Worm (Caenorhabditis elegans): ENCODE data around the gene F47C12.6.

The F47C12.6 gene

DNA sequence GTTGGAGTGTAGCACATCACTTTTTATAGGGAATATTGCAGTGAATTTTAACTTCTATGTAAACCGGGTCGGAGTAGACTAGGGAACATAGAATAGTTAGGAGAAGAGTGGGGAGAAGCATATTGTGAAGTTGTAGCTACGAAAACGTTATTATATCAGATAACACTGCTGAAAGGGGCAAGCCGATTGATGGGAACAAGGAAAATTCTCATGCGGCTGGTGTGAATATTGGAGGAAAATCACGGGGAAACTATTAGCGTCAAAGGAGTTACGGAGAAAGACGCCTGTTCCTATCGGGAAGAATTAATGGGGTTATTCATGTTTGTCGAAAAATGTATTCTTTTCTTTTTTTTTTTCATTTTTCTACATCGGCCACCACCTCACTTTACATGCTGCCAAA, at the start of gene F47C12.6:
TSS of gene F47C12.6 (minus strand) at position 101 of the 400 bp plus-strand sequence.
- TF ChIP-seq hlh-11 (tag; optimal IDR thresholded peaks at IDR 0.05) (no peak), mdt-29 (GFP tag; IDR thresholded peaks at IDR 0.05) (no peak), snpc-1.2 (GFP tag; IDR thresholded peaks at IDR 0.05) (no peak), zfp-3 (GFP tag; conservative IDR thresholded peaks at IDR 0.05) (no peak), unc-130 (GFP tag; optimal IDR thresholded peaks at IDR 0.05) (no peak)

DNA sequence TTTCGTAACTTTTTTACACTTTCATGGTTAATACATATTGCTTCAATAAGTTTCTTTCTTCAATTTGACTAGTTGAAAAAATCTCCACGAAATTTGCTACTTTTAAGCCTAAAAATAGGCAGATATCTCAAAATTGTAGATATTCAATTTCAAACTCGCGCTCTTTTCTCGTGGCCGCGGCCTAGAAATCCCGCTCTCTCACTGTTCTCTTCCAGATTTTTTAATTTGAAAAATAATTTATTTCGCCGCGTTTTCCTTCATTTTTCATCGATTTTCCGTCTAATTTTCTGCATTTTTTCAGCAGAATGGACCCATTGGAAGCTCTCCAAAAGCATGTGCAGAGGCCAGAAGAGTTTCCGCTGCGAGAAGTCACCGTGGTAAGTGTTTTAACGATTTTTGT, 49.1 kb upstream of the F47C12.6 start, which contains the start of gene cdc-73:
TSS of gene cdc-73 (plus strand) at position 302 of the 400 bp plus-strand sequence.
- TF ChIP-seq egl-27 (tag; optimal IDR thresholded peaks at IDR 0.05) (no peak), pqm-1 (tag; optimal IDR thresholded peaks at IDR 0.05) (no peak), cey-2 (tag; optimal IDR thresholded peaks at IDR 0.05; ENCODE audit: borderline replicate concordance, insufficient read depth) (no peak), ceh-44 (GFP tag; IDR thresholded peaks at IDR 0.05) (no peak), aha-1 (tag) (no peak), lin-38 (GFP tag; IDR thresholded peaks at IDR 0.05) (peak; percentile 45), tra-1 (GFP tag; IDR thresholded peaks at IDR 0.05) (no peak), F26F4.8 (GFP tag; conservative IDR thresholded peaks at IDR 0.05) (no peak), pha-4 (GFP tag; IDR thresholded peaks at IDR 0.05) (no peak), pha-4 (tag; optimal IDR thresholded peaks at IDR 0.05) (no peak), tag-97 (GFP tag; IDR thresholded peaks at IDR 0.05) (no peak), zip-2 (tag; optimal IDR thresholded peaks at IDR 0.05) (no peak), egl-43 (GFP tag; IDR thresholded peaks at IDR 0.05) (no peak), nhr-6 (tag; optimal IDR thresholded peaks at IDR 0.05) (peak; percentile 5), unc-130 (GFP tag; optimal IDR thresholded peaks at IDR 0.05) (peak; percentile 79), madf-9 (GFP tag; conservative IDR thresholded peaks at IDR 0.05) (no peak), hlh-30 (tag; optimal IDR thresholded peaks at IDR 0.05; ENCODE audit: insufficient read depth) (no peak), sdz-12 (GFP tag; optimal IDR thresholded peaks at IDR 0.05) (no peak), mdt-29 (GFP tag; IDR thresholded peaks at IDR 0.05) (no peak), lir-3 (tag; optimal IDR thresholded peaks at IDR 0.05) (no peak), lin-39 (tag; optimal IDR thresholded peaks at IDR 0.05) (no peak), nhr-48 (tag; optimal IDR thresholded peaks at IDR 0.05) (no peak), lsy-2 (tag; optimal IDR thresholded peaks at IDR 0.05) (peak in 1 of 2 experiments; percentile 56), F44E2.7 (GFP tag; IDR thresholded peaks at IDR 0.05) (no peak), zag-1 (tag; optimal IDR thresholded peaks at IDR 0.05) (no peak), ceh-20 (GFP tag; IDR thresholded peaks at IDR 0.05) (no peak), nhr-237 (tag; optimal IDR thresholded peaks at IDR 0.05) (no peak), attf-4 (tag; optimal IDR thresholded peaks at IDR 0.05) (no peak), T20F7.1 (GFP tag; optimal IDR thresholded peaks at IDR 0.05) (no peak), ceh-82 (tag; optimal IDR thresholded peaks at IDR 0.05) (no peak), mdl-1 (tag; optimal IDR thresholded peaks at IDR 0.05) (no peak), hmg-1.1 (GFP tag; IDR thresholded peaks at IDR 0.05) (0 out of 2 replicates have a peak, but pooled peaks have one; percentile 21), mxl-3 (GFP tag; optimal IDR thresholded peaks at IDR 0.05) (no peak), ctbp-1 (GFP tag; IDR thresholded peaks at IDR 0.05) (no peak), R02D3.7 (tag; optimal IDR thresholded peaks at IDR 0.05) (no peak), nhr-111 (GFP tag; optimal IDR thresholded peaks at IDR 0.05) (no peak), lin-15B (tag; optimal IDR thresholded peaks at IDR 0.05) (no peak), nhr-77 (tag; optimal IDR thresholded peaks at IDR 0.05) (no peak), dpl-1 (GFP tag; optimal IDR thresholded peaks at IDR 0.05) (peak; percentile 91), ceh-62 (tag; optimal IDR thresholded peaks at IDR 0.05) (no peak), duxl-1 (tag; optimal IDR thresholded peaks at IDR 0.05; ENCODE audit: poor library complexity) (peak; percentile 21), nhr-42 (GFP tag; IDR thresholded peaks at IDR 0.05) (no peak), hif-1 (tag; optimal IDR thresholded peaks at IDR 0.05) (peak in 1 of 2 experiments; percentile 70), daf-12 (tag; optimal IDR thresholded peaks at IDR 0.05) (no peak), spr-1 (tag; optimal IDR thresholded peaks at IDR 0.05) (no peak), daf-8 (GFP tag; IDR thresholded peaks at IDR 0.05) (no peak), mes-2 (tag; optimal IDR thresholded peaks at IDR 0.05; ENCODE audit: poor library complexity, severe bottlenecking) (peak; percentile 96)
